Worm (Caenorhabditis elegans): ENCODE results near the gene F02A9.7.

ce11 chrIII:9051119-9051597, 24.3 kb downstream of the F02A9.7 start:
- no peak for TF ChIP-seq dao-5 (tag; optimal IDR thresholded peaks at IDR 0.05)
- no peak for TF ChIP-seq him-1 (tag; optimal IDR thresholded peaks at IDR 0.05)
- peak; percentile 87 for TF ChIP-seq W03F9.2 (tag; optimal IDR thresholded peaks at IDR 0.05)
